Worm (Caenorhabditis elegans): Measurements from ENCODE around the gene F01G4.4.

F01G4.4 gene

ce11 chrIV:11150844-11151243 is 7.7 kb downstream of the F01G4.4 start, which contains the start of gene C08F8.2:
C08F8.2 (plus strand) TSS chrIV:11150997.
- TF ChIP-seq tbx-2 (tag; optimal IDR thresholded peaks at IDR 0.05) (no peak), ztf-11 (tag; optimal IDR thresholded peaks at IDR 0.05) (no peak), ama-1 (optimal IDR thresholded peaks at IDR 0.05) (peak; percentile 53), egl-27 (tag; optimal IDR thresholded peaks at IDR 0.05) (no peak), nhr-43 (tag; optimal IDR thresholded peaks at IDR 0.05; ENCODE audit: poor library complexity, severe bottlenecking) (no peak), sea-2 (GFP tag; optimal IDR thresholded peaks at IDR 0.05) (no peak)

- peak; percentile 67 for TF ChIP-seq nfya-1 (tag; optimal IDR thresholded peaks at IDR 0.05; ENCODE audit: insufficient read depth)
Observed at ce11 chrIV:11154425-11155114, 11.4 kb downstream of the F01G4.4 start, which contains the start of gene C08F8.3. C08F8.3 (plus strand) TSS chrIV:11155044.

- TF ChIP-seq daf-12 (tag; optimal IDR thresholded peaks at IDR 0.05) (no peak), nhr-77 (tag; optimal IDR thresholded peaks at IDR 0.05) (no peak), nhr-25 (tag; optimal IDR thresholded peaks at IDR 0.05) (no peak), nhr-67 (tag; optimal IDR thresholded peaks at IDR 0.05) (no peak), lsy-12 (tag; optimal IDR thresholded peaks at IDR 0.05) (no peak)
Observed at ce11 chrIV:11156526-11156925, 13.4 kb downstream of the F01G4.4 start.

ce11 chrIV:11159886-11160285 is 16.7 kb downstream of the F01G4.4 start, which contains the start of gene mboa-4:
mboa-4 (minus strand) TSS chrIV:11159986.
- no peak for TF ChIP-seq ceh-28 (tag; optimal IDR thresholded peaks at IDR 0.05)
- TF ChIP-seq egl-27 (tag; optimal IDR thresholded peaks at IDR 0.05), result no peak
- TF ChIP-seq nhr-28 (tag; optimal IDR thresholded peaks at IDR 0.05), result no peak
- TF ChIP-seq fkh-10 (GFP tag; optimal IDR thresholded peaks at IDR 0.05), result no peak
- TF ChIP-seq nhr-77 (tag; optimal IDR thresholded peaks at IDR 0.05), result no peak
- no peak for TF ChIP-seq nhr-12 (tag; optimal IDR thresholded peaks at IDR 0.05)
- no peak for TF ChIP-seq tbx-2 (tag; optimal IDR thresholded peaks at IDR 0.05)
- no peak for TF ChIP-seq lin-15B (tag; optimal IDR thresholded peaks at IDR 0.05)
- TF ChIP-seq ama-1 (optimal IDR thresholded peaks at IDR 0.05), result no peak
- no peak for TF ChIP-seq fkh-2 (tag; optimal IDR thresholded peaks at IDR 0.05)
- TF ChIP-seq nhr-23 (tag; optimal IDR thresholded peaks at IDR 0.05), result no peak
- no peak for TF ChIP-seq jun-1 (tag; optimal IDR thresholded peaks at IDR 0.05)
- TF ChIP-seq unc-39 (tag; optimal IDR thresholded peaks at IDR 0.05), result no peak
- TF ChIP-seq lsy-12 (tag; optimal IDR thresholded peaks at IDR 0.05), result no peak
- TF ChIP-seq sea-2 (GFP tag; optimal IDR thresholded peaks at IDR 0.05), result no peak

ce11 chrIV:11160707-11161106 is 17.6 kb downstream of the F01G4.4 start, which contains the start of gene C08F8.15:
C08F8.15 (minus strand) TSS chrIV:11160807.
- TF ChIP-seq ceh-28 (tag; optimal IDR thresholded peaks at IDR 0.05) (no peak), skn-1 (tag; optimal IDR thresholded peaks at IDR 0.05) (no peak), fos-1 (tag; optimal IDR thresholded peaks at IDR 0.05) (no peak), nhr-67 (tag; optimal IDR thresholded peaks at IDR 0.05) (no peak), nhr-12 (tag; optimal IDR thresholded peaks at IDR 0.05) (no peak), pha-4 (tag; optimal IDR thresholded peaks at IDR 0.05) (no peak), ceh-16 (tag; optimal IDR thresholded peaks at IDR 0.05) (no peak), fkh-2 (tag; optimal IDR thresholded peaks at IDR 0.05) (no peak), ama-1 (optimal IDR thresholded peaks at IDR 0.05) (no peak), ceh-82 (tag; optimal IDR thresholded peaks at IDR 0.05) (no peak), mml-1 (tag; optimal IDR thresholded peaks at IDR 0.05) (no peak), lin-39 (tag; optimal IDR thresholded peaks at IDR 0.05) (no peak), R02D3.7 (tag; optimal IDR thresholded peaks at IDR 0.05) (no peak), tbx-2 (tag; optimal IDR thresholded peaks at IDR 0.05) (no peak)

ce11 chrIV:11162451-11162850 is 19.3 kb downstream of the F01G4.4 start, which contains the start of gene fbxb-9:
fbxb-9 (minus strand) TSS chrIV:11162551.
- TF ChIP-seq nhr-237 (tag; optimal IDR thresholded peaks at IDR 0.05) (no peak), R02D3.7 (tag; optimal IDR thresholded peaks at IDR 0.05) (no peak), elt-1 (tag; optimal IDR thresholded peaks at IDR 0.05) (no peak), ZK546.5 (tag; optimal IDR thresholded peaks at IDR 0.05) (no peak), nhr-77 (tag; optimal IDR thresholded peaks at IDR 0.05) (no peak), elt-3 (tag; optimal IDR thresholded peaks at IDR 0.05) (no peak), nhr-76 (tag; optimal IDR thresholded peaks at IDR 0.05) (no peak), nhr-67 (tag; optimal IDR thresholded peaks at IDR 0.05) (no peak), lin-39 (tag; optimal IDR thresholded peaks at IDR 0.05) (no peak), nhr-28 (tag; optimal IDR thresholded peaks at IDR 0.05) (no peak), daf-12 (tag; optimal IDR thresholded peaks at IDR 0.05) (no peak), unc-39 (tag; optimal IDR thresholded peaks at IDR 0.05) (no peak), nhr-12 (tag; optimal IDR thresholded peaks at IDR 0.05) (no peak), pha-4 (tag; optimal IDR thresholded peaks at IDR 0.05) (no peak), elt-2 (tag; optimal IDR thresholded peaks at IDR 0.05) (no peak), ama-1 (optimal IDR thresholded peaks at IDR 0.05) (no peak), ceh-28 (tag; optimal IDR thresholded peaks at IDR 0.05) (no peak), mml-1 (tag; optimal IDR thresholded peaks at IDR 0.05) (no peak), unc-62 (GFP tag; optimal IDR thresholded peaks at IDR 0.05) (no peak)
